Fruit fly (Drosophila melanogaster) whole organism, embryonic: ENCODE results near the gene trk.
A peak's percentile ranks its signal among the peaks of the same experiment; 100 is the strongest.

Source experiments
- ATbp ChIP-seq: fragments of 200-800 bp; sonication (Bioruptor generic); optimal IDR thresholded peaks from 2 replicates; lab custom pipeline; 2017; ENCODE audit warnings: missing biosample characterization, mild to moderate bottlenecking, missing genetic modification characterization, missing genetic modification reagents
- Antp ChIP-seq: fragments of 200-800 bp; sonication (Bioruptor generic); optimal IDR thresholded peaks from 3 replicates; lab custom pipeline; 2016; ENCODE audit warnings: missing biosample characterization, missing genetic modification characterization
- Awh ChIP-seq: fragments of 200-800 bp; sonication (Bioruptor generic); IDR thresholded peaks from 2 replicates; pipeline ENCODE4, ENCODE4 v1.3.6; 2022; ENCODE audit warnings: missing biosample characterization, missing genetic modification characterization
- CG10209 ChIP-seq: fragments of 200-800 bp; sonication (Bioruptor generic); optimal IDR thresholded peaks from 3 replicates; lab custom pipeline; 2017; ENCODE audit warnings: missing biosample characterization, mild to moderate bottlenecking, missing genetic modification characterization, missing genetic modification reagents
- CG10267 ChIP-seq: fragments of 200-800 bp; sonication (Bioruptor generic); optimal IDR thresholded peaks from 2 replicates; lab custom pipeline; 2018; ENCODE audit warnings: missing biosample characterization, mild to moderate bottlenecking, missing genetic modification characterization, moderate library complexity
- CG10431 ChIP-seq: fragments of 200-800 bp; sonication (Bioruptor generic); optimal IDR thresholded peaks from 3 replicates; lab custom pipeline; 2018; ENCODE audit warnings: missing biosample characterization, mild to moderate bottlenecking, missing genetic modification characterization
- CG11398 ChIP-seq: fragments of 200-800 bp; sonication (Bioruptor generic); optimal IDR thresholded peaks from 2 replicates; lab custom pipeline; 2016; ENCODE audit warnings: missing biosample characterization, missing genetic modification characterization
- CG11696 ChIP-seq: fragments of 200-800 bp; sonication (Bioruptor generic); IDR thresholded peaks from 2 replicates; pipeline ENCODE4 v1.3.6; 2022; ENCODE audit warnings: missing biosample characterization, missing genetic modification characterization
- CG12155 ChIP-seq: fragments of 200-800 bp; sonication (Bioruptor generic); optimal IDR thresholded peaks from 3 replicates; lab custom pipeline; 2016; ENCODE audit warnings: missing biosample characterization, missing genetic modification characterization
- CG12744 ChIP-seq: fragments of 200-800 bp; sonication (Bioruptor generic); optimal IDR thresholded peaks from 2 replicates; lab custom pipeline; 2016; ENCODE audit warnings: missing biosample characterization, missing genetic modification characterization
- CG13775 ChIP-seq: fragments of 200-800 bp; sonication (Bioruptor generic); optimal IDR thresholded peaks from 3 replicates; lab custom pipeline; 2017; ENCODE audit warnings: missing biosample characterization, mild to moderate bottlenecking, missing genetic modification characterization
- CG15514 ChIP-seq: fragments of 200-800 bp; sonication (Bioruptor generic); optimal IDR thresholded peaks from 3 replicates; lab custom pipeline; 2017; ENCODE audit warnings: missing biosample characterization, missing genetic modification characterization, mild to moderate bottlenecking, moderate library complexity, missing genetic modification reagents
- CG16815 ChIP-seq: fragments of 200-800 bp; sonication (Bioruptor generic); optimal IDR thresholded peaks from 3 replicates; lab custom pipeline; 2017; ENCODE audit warnings: missing biosample characterization, mild to moderate bottlenecking, missing genetic modification characterization
- CG18619 ChIP-seq: fragments of 200-800 bp; sonication (Bioruptor generic); optimal IDR thresholded peaks from 3 replicates; lab custom pipeline; 2017; ENCODE audit warnings: missing biosample characterization, mild to moderate bottlenecking, missing genetic modification characterization
- CG30403 ChIP-seq: fragments of 200-800 bp; sonication (Bioruptor generic); optimal IDR thresholded peaks from 3 replicates; lab custom pipeline; 2016; ENCODE audit warnings: missing biosample characterization, missing genetic modification characterization
- CG3407 ChIP-seq: fragments of 200-800 bp; sonication (Bioruptor generic); optimal IDR thresholded peaks from 2 replicates; lab custom pipeline; 2018; ENCODE audit warnings: missing biosample characterization, mild to moderate bottlenecking, missing genetic modification characterization
- CG4707 ChIP-seq: fragments of 200-800 bp; sonication (Bioruptor generic); optimal IDR thresholded peaks from 2 replicates; lab custom pipeline; 2018; ENCODE audit warnings: missing biosample characterization, mild to moderate bottlenecking, missing genetic modification characterization, moderate library complexity
- CG5245 ChIP-seq: fragments of 200-800 bp; sonication (Bioruptor generic); optimal IDR thresholded peaks from 3 replicates; lab custom pipeline; 2016; ENCODE audit warnings: missing biosample characterization, missing genetic modification characterization
- CG7271 ChIP-seq: fragments of 200-800 bp; sonication (Bioruptor generic); optimal IDR thresholded peaks from 2 replicates; lab custom pipeline; 2018; ENCODE audit warnings: missing biosample characterization, mild to moderate bottlenecking, missing genetic modification characterization, moderate library complexity
- CG8089 ChIP-seq: fragments of 200-800 bp; sonication (Bioruptor generic); optimal IDR thresholded peaks from 3 replicates; lab custom pipeline; 2016; ENCODE audit warnings: missing biosample characterization, missing genetic modification characterization
- CG9876 ChIP-seq: fragments of 200-800 bp; sonication (Bioruptor generic); optimal IDR thresholded peaks from 2 replicates; lab custom pipeline; 2016; ENCODE audit warnings: missing biosample characterization, missing genetic modification characterization
- Dek ChIP-seq: fragments of 200-800 bp; sonication (Bioruptor generic); optimal IDR thresholded peaks from 3 replicates; lab custom pipeline; 2019; ENCODE audit warnings: missing biosample characterization, mild to moderate bottlenecking, missing genetic modification characterization, moderate library complexity
- Dll ChIP-seq: fragments of 200-800 bp; sonication (Bioruptor generic); IDR thresholded peaks from 4 replicates; pipeline ENCODE4 v1.3.6; 2022; ENCODE audit warnings: missing biosample characterization, missing genetic modification characterization; ENCODE audit not compliant: partially characterized antibody
- Doc2 ChIP-seq: fragments of 200-800 bp; sonication (Bioruptor generic); IDR thresholded peaks from 2 replicates; pipeline ENCODE4 v1.3.6; 2022; ENCODE audit warnings: missing biosample characterization, missing genetic modification characterization
- Gsc ChIP-seq: fragments of 200-800 bp; sonication (Bioruptor generic); IDR thresholded peaks from 2 replicates; pipeline ENCODE4 v1.3.6; 2022; ENCODE audit warnings: missing biosample characterization, missing genetic modification characterization
- Hmr ChIP-seq: fragments of 200-800 bp; sonication (Bioruptor generic); optimal IDR thresholded peaks from 3 replicates; lab custom pipeline; 2017; ENCODE audit warnings: mild to moderate bottlenecking, missing biosample characterization, missing genetic modification reagents, missing genetic modification characterization
- Ptx1 ChIP-seq: fragments of 200-800 bp; sonication (Bioruptor generic); IDR thresholded peaks from 2 replicates; pipeline ENCODE4 v1.3.6; 2022; ENCODE audit warnings: missing biosample characterization, missing genetic modification characterization
- Six4 ChIP-seq: fragments of 200-800 bp; sonication (Bioruptor generic); optimal IDR thresholded peaks from 2 replicates; lab custom pipeline; 2016; ENCODE audit warnings: missing biosample characterization, missing genetic modification characterization
- Sox100B ChIP-seq: fragments of 200-800 bp; sonication (Bioruptor generic); optimal IDR thresholded peaks from 3 replicates; lab custom pipeline; 2018; ENCODE audit warnings: missing biosample characterization, mild to moderate bottlenecking, missing genetic modification characterization
- Vsx1 ChIP-seq: fragments of 200-800 bp; sonication (Bioruptor generic); optimal IDR thresholded peaks from 2 replicates; lab custom pipeline; 2017; ENCODE audit warnings: missing biosample characterization, mild to moderate bottlenecking, missing genetic modification characterization, missing genetic modification reagents
- ac ChIP-seq: fragments of 200-800 bp; sonication (Bioruptor generic); optimal IDR thresholded peaks from 3 replicates; lab custom pipeline; 2017; ENCODE audit warnings: missing biosample characterization, mild to moderate bottlenecking, missing genetic modification characterization
- ci ChIP-seq: fragments of 200-800 bp; sonication (Bioruptor generic); IDR thresholded peaks from 3 replicates; pipeline ENCODE4 v1.3.6; 2022; ENCODE audit warnings: missing biosample characterization, missing genetic modification characterization
- crc ChIP-seq: fragments of 200-800 bp; sonication (Bioruptor generic); optimal IDR thresholded peaks from 2 replicates; lab custom pipeline; 2016; ENCODE audit warnings: missing biosample characterization, missing genetic modification characterization
- dmrt11E ChIP-seq: fragments of 200-800 bp; sonication (Bioruptor generic); optimal IDR thresholded peaks from 3 replicates; lab custom pipeline; 2018; ENCODE audit warnings: missing biosample characterization, mild to moderate bottlenecking, missing genetic modification characterization, moderate library complexity
- ems ChIP-seq: fragments of 200-800 bp; sonication (Bioruptor generic); optimal IDR thresholded peaks from 3 replicates; lab custom pipeline; 2016; ENCODE audit warnings: missing biosample characterization, missing genetic modification characterization
- gcm2 ChIP-seq: fragments of 200-800 bp; sonication (Bioruptor generic); optimal IDR thresholded peaks from 2 replicates; lab custom pipeline; 2016; ENCODE audit warnings: missing biosample characterization, missing genetic modification characterization
- maf-S ChIP-seq: fragments of 200-800 bp; sonication (Bioruptor generic); optimal IDR thresholded peaks from 2 replicates; lab custom pipeline; 2016; ENCODE audit warnings: missing biosample characterization, missing genetic modification characterization
- nerfin-2 ChIP-seq: fragments of 200-800 bp; sonication (Bioruptor generic); IDR thresholded peaks from 2 replicates; pipeline ENCODE4 v1.3.6; 2022; ENCODE audit warnings: missing biosample characterization, missing genetic modification characterization; ENCODE audit not compliant: partially characterized antibody
- nom ChIP-seq: fragments of 200-800 bp; sonication (Bioruptor generic); optimal IDR thresholded peaks from 2 replicates; lab custom pipeline; 2017; ENCODE audit warnings: missing biosample characterization, missing genetic modification characterization, mild to moderate bottlenecking, moderate library complexity, missing genetic modification reagents
- otp ChIP-seq: fragments of 200-800 bp; sonication (Bioruptor generic); IDR thresholded peaks from 3 replicates; pipeline ENCODE4, ENCODE4 v1.3.6; 2022; ENCODE audit warnings: missing biosample characterization, missing genetic modification characterization
- pum ChIP-seq: fragments of 200-800 bp; sonication (Bioruptor generic); optimal IDR thresholded peaks from 2 replicates; lab custom pipeline; 2016; ENCODE audit warnings: missing biosample characterization, missing genetic modification characterization
- pzg ChIP-seq: fragments of 200-800 bp; sonication (Bioruptor generic); optimal IDR thresholded peaks from 3 replicates; lab custom pipeline; 2018; ENCODE audit warnings: missing biosample characterization, mild to moderate bottlenecking, missing genetic modification characterization, moderate library complexity
- sc ChIP-seq, 3 experiments: fragments of >200 bp in 2 of 3; fragments of 200-800 bp in 1 of 3; sonication (Bioruptor generic) in 1 of 3; optimal IDR thresholded peaks; 2 replicates in 2 of 3; 3 replicates in 1 of 3; lab custom pipeline; 2017; ENCODE audit warnings: mild to moderate bottlenecking in 1 of 3, missing biosample characterization in 1 of 3, missing genetic modification characterization in 1 of 3, missing genetic modification reagents in 1 of 3
- stwl ChIP-seq: fragments of 200-800 bp; sonication (Bioruptor generic); optimal IDR thresholded peaks from 3 replicates; lab custom pipeline; 2018; ENCODE audit warnings: missing biosample characterization, mild to moderate bottlenecking, missing genetic modification characterization, moderate library complexity

The trk gene

dm6 chr2L:10299810-10300147, 27.7 kb upstream of the trk start, which contains the start of gene CYLD (continued):
- peak; percentile 52 for TF ChIP-seq CG10209
- TF ChIP-seq crc (GFP tag; lab: Kevin White, UChicago): no peak
- TF ChIP-seq CG10267 (tag; lab: Kevin White, UChicago): peak; percentile 77
- peak; percentile 13 for TF ChIP-seq CG10431 (GFP tag; lab: Kevin White, UChicago)
- peak; percentile 40; the same call in 1 of the 2 replicates for TF ChIP-seq CG11696 (GFP tag; lab: Robert Waterston, UW)
- no peak for TF ChIP-seq CG8089
- peak; percentile 76 for TF ChIP-seq dmrt11E
- no peak for TF ChIP-seq Hmr (GFP tag; lab: Kevin White, UChicago)
- TF ChIP-seq Dll (GFP tag; lab: Robert Waterston, UW): peak; percentile 58; the same call in 1 of the 4 replicates
- TF ChIP-seq nerfin-2 (GFP tag; lab: Robert Waterston, UW): no peak
- no peak for TF ChIP-seq maf-S (GFP tag; lab: Kevin White, UChicago)
- TF ChIP-seq CG4707: peak; percentile 9
- peak; percentile 7 for TF ChIP-seq ATbp (GFP tag; lab: Kevin White, UChicago)
- TF ChIP-seq ems (GFP tag; lab: Kevin White, UChicago): no peak
- peak; percentile 63 for TF ChIP-seq CG13775 (GFP tag; lab: Kevin White, UChicago)
- peak; percentile 63 for TF ChIP-seq Six4 (GFP tag; lab: Kevin White, UChicago)
- no peak; the same call in 1 of the 2 replicates for TF ChIP-seq Ptx1 (GFP tag; lab: Robert Waterston, UW)
- TF ChIP-seq ac: no peak
- no peak for TF ChIP-seq otp (GFP tag; lab: Robert Waterston, UW)
- TF ChIP-seq Vsx1 (GFP tag; lab: Kevin White, UChicago): peak; percentile 15
- TF ChIP-seq CG30403 (GFP tag; lab: Kevin White, UChicago): peak; percentile 80
- TF ChIP-seq Dek (tag; lab: Kevin White, UChicago): no peak
- TF ChIP-seq Awh: no peak
- TF ChIP-seq CG5245 (GFP tag; lab: Kevin White, UChicago): peak; percentile 44
- TF ChIP-seq CG7271 (tag; lab: Kevin White, UChicago): peak; percentile 44
- no peak for TF ChIP-seq sc (optimal IDR thresholded peaks at IDR 0.05; lab: Kevin White, UChicago)
- peak; percentile 13 for TF ChIP-seq sc (GFP tag; optimal IDR thresholded peaks at IDR 0.05; lab: Kevin White, UChicago)
- TF ChIP-seq CG12744 (GFP tag; lab: Kevin White, UChicago): no peak
- TF ChIP-seq CG18619 (GFP tag; lab: Kevin White, UChicago): peak; percentile 35
- TF ChIP-seq CG15514 (GFP tag; lab: Kevin White, UChicago): peak; percentile 66
- peak; percentile 32 for TF ChIP-seq pzg (GFP tag; lab: Kevin White, UChicago)
- TF ChIP-seq CG12155 (GFP tag; lab: Kevin White, UChicago): peak; percentile 41
- TF ChIP-seq CG16815: no peak
- peak; percentile 26 for TF ChIP-seq nom (GFP tag; lab: Kevin White, UChicago)
- TF ChIP-seq pum (GFP tag; lab: Kevin White, UChicago): no peak
- no peak for TF ChIP-seq Doc2 (GFP tag; lab: Robert Waterston, UW)
- TF ChIP-seq CG11398 (GFP tag; lab: Kevin White, UChicago): no peak
- TF ChIP-seq stwl (tag; lab: Kevin White, UChicago): peak; percentile 67
- TF ChIP-seq Sox100B (GFP tag; lab: Kevin White, UChicago): peak; percentile 57
- TF ChIP-seq gcm2 (GFP tag; lab: Kevin White, UChicago): no peak
- TF ChIP-seq CG3407 (GFP tag; lab: Kevin White, UChicago): peak; percentile 20
- no peak for TF ChIP-seq Gsc (GFP tag; lab: Robert Waterston, UW)
- TF ChIP-seq CG9876 (GFP tag; lab: Kevin White, UChicago): no peak
- no peak for TF ChIP-seq Antp (GFP tag; lab: Kevin White, UChicago)
- TF ChIP-seq ci (GFP tag; lab: Robert Waterston, UW): peak; percentile 83; the same call in 1 of the 3 replicates
